Worm (Caenorhabditis elegans): Measurements from ENCODE around the gene Y55F3C.17.

The Y55F3C.17 gene

ce11 chrIV:682726-683340 lies 15.4 kb downstream of the Y55F3C.17 start (continued):
- TF ChIP-seq tlf-1 (GFP tag; optimal IDR thresholded peaks at IDR 0.05) (peak; percentile 48), F37B4.10 (GFP tag; IDR thresholded peaks at IDR 0.05) (no peak), rcor-1 (GFP tag; IDR thresholded peaks at IDR 0.05) (peak; percentile 73; the same call in 1 of the 2 replicates), dpl-1 (GFP tag; optimal IDR thresholded peaks at IDR 0.05) (no peak), zfh-2 (GFP tag; conservative IDR thresholded peaks at IDR 0.05) (peak; percentile 62), ceh-27 (GFP tag; optimal IDR thresholded peaks at IDR 0.05) (peak; percentile 75), egrh-3 (GFP tag; IDR thresholded peaks at IDR 0.05) (peak; percentile 60), attf-6 (GFP tag; IDR thresholded peaks at IDR 0.05) (0 out of 2 replicates have a peak, but pooled peaks have one; percentile 25), hmg-20 (GFP tag; IDR thresholded peaks at IDR 0.05) (peak; percentile 65), somi-1 (GFP tag; optimal IDR thresholded peaks at IDR 0.05) (peak; percentile 55), cebp-2 (GFP tag; IDR thresholded peaks at IDR 0.05) (peak; percentile 68; the same call in 1 of the 2 replicates), ccch-3 (GFP tag; optimal IDR thresholded peaks at IDR 0.05) (no peak), nhr-27 (tag; optimal IDR thresholded peaks at IDR 0.05) (peak; percentile 24)

- TF ChIP-seq nhr-120 (GFP tag; IDR thresholded peaks at IDR 0.05) (no peak), bed-2 (GFP tag; IDR thresholded peaks at IDR 0.05) (no peak), akir-1 (GFP tag; optimal IDR thresholded peaks at IDR 0.05) (no peak), hlh-12 (tag; optimal IDR thresholded peaks at IDR 0.05) (no peak), somi-1 (GFP tag; optimal IDR thresholded peaks at IDR 0.05) (no peak), T26A5.8 (tag; optimal IDR thresholded peaks at IDR 0.05) (no peak)
These were observed 21.9 kb downstream of the Y55F3C.17 start, which contains the start of gene K11H12.5 for ce11 chrIV:676280-676679. Gene K11H12.5 (plus strand): TSS chrIV:676580.

- 0 out of 2 replicates have a peak, but pooled peaks have one; percentile 16 for TF ChIP-seq dox-1 (GFP tag; IDR thresholded peaks at IDR 0.05)
- TF ChIP-seq nhr-80 (tag; optimal IDR thresholded peaks at IDR 0.05): peak; percentile 57
- TF ChIP-seq somi-1 (GFP tag; optimal IDR thresholded peaks at IDR 0.05): no peak
These were observed 22.6 kb downstream of the Y55F3C.17 start, which contains the start of the genes K11H12.4 and K11H12.10 for ce11 chrIV:675471-676159. Gene K11H12.4 (minus strand): TSS chrIV:675883. Gene K11H12.10 (plus strand): TSS chrIV:676075.

- no peak for TF ChIP-seq C17E4.6 (GFP tag; IDR thresholded peaks at IDR 0.05)
- TF ChIP-seq attf-6 (GFP tag; IDR thresholded peaks at IDR 0.05): no peak
- no peak for TF ChIP-seq xnd-1 (tag; optimal IDR thresholded peaks at IDR 0.05)
- no peak for TF ChIP-seq egrh-3 (GFP tag; IDR thresholded peaks at IDR 0.05)
- TF ChIP-seq nhr-80 (tag; optimal IDR thresholded peaks at IDR 0.05): peak; percentile 90
- TF ChIP-seq dox-1 (GFP tag; IDR thresholded peaks at IDR 0.05): peak; percentile 70
- no peak for TF ChIP-seq F23B12.7 (tag; optimal IDR thresholded peaks at IDR 0.05; ENCODE audit: insufficient read depth)
- TF ChIP-seq hlh-12 (tag; optimal IDR thresholded peaks at IDR 0.05): no peak
- TF ChIP-seq ets-4 (GFP tag; optimal IDR thresholded peaks at IDR 0.05): peak; percentile 70
- no peak for TF ChIP-seq F10E7.11 (tag; optimal IDR thresholded peaks at IDR 0.05)
- no peak for TF ChIP-seq F49E8.2 (tag; optimal IDR thresholded peaks at IDR 0.05; ENCODE audit: insufficient read depth)
- no peak for TF ChIP-seq tlf-1 (GFP tag; optimal IDR thresholded peaks at IDR 0.05)
- no peak for TF ChIP-seq ama-1 (optimal IDR thresholded peaks at IDR 0.05)
- TF ChIP-seq ama-1 (GFP tag; optimal IDR thresholded peaks at IDR 0.05): no peak
- no peak for TF ChIP-seq nfya-1 (tag; optimal IDR thresholded peaks at IDR 0.05; ENCODE audit: borderline replicate concordance, insufficient read depth)
- TF ChIP-seq athp-1 (tag; optimal IDR thresholded peaks at IDR 0.05): no peak
- TF ChIP-seq dpff-1 (tag; optimal IDR thresholded peaks at IDR 0.05): no peak
- TF ChIP-seq B0035.1 (tag; optimal IDR thresholded peaks at IDR 0.05): no peak
- no peak for TF ChIP-seq nhr-27 (tag; optimal IDR thresholded peaks at IDR 0.05)
- no peak for TF ChIP-seq mes-4 (tag; optimal IDR thresholded peaks at IDR 0.05)
These were observed 24.9 kb downstream of the Y55F3C.17 start, which contains the start of gene K11H12.3 for ce11 chrIV:673313-673712. Gene K11H12.3 (minus strand): TSS chrIV:673480.

Data from whole organism, young adult.